Fruit fly (Drosophila melanogaster): ENCODE results near the gene CG14570.

The CG14570 gene

DNA sequence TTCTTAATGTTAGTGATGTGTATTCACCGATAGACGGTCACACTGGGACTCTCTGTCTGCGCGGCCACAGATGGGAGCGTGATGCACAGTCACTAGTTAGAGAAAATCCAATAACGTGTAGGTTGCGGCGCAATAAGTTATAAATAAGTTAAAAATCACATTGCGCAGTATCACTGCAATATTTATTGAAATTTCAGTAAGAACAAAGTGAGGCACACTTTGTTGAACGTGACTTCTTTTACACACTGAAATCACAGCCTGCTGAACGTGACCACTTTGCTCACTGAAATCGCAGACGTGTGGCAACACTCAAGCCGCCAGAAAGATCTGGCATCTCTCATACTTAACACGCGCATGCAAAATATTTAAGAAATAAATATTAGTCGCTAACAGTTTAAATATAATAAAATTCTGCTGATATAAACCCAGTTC, 1.6 kb downstream of the CG14570 start, which contains the start of the genes CG11247 and Polr2H (continued):
- TF ChIP-seq CG17359 (tag; optimal IDR thresholded peaks at IDR 0.05) (peak; percentile 72), Doc3 (GFP tag; IDR thresholded peaks at IDR 0.05; ENCODE audit: partially characterized antibody) (peak; percentile 71), CG32772 (GFP tag; IDR thresholded peaks at IDR 0.05) (peak; percentile 92), CG2202 (tag; optimal IDR thresholded peaks at IDR 0.05) (peak; percentile 53), CG6175 (GFP tag; IDR thresholded peaks at IDR 0.05) (peak; percentile 83), CG13424 (tag; optimal IDR thresholded peaks at IDR 0.05) (peak; percentile 89), CG7987 (GFP tag; optimal IDR thresholded peaks at IDR 0.05) (peak; percentile 55), CG14860 (GFP tag; IDR thresholded peaks at IDR 0.05; ENCODE audit: partially characterized antibody) (peak; percentile 73), HLH4C (GFP tag; IDR thresholded peaks at IDR 0.05; ENCODE audit: partially characterized antibody) (peak; percentile 67), dan (GFP tag; IDR thresholded peaks at IDR 0.05) (peak; percentile 91), CG4424 (GFP tag; optimal IDR thresholded peaks at IDR 0.05) (peak; percentile 92), CG10979 (tag; optimal IDR thresholded peaks at IDR 0.05) (peak; percentile 81), tin (GFP tag; optimal IDR thresholded peaks at IDR 0.05) (peak; percentile 94), Drgx (GFP tag; IDR thresholded peaks at IDR 0.05) (peak; percentile 77), odd (GFP tag; optimal IDR thresholded peaks at IDR 0.05) (peak; percentile 29)

DNA sequence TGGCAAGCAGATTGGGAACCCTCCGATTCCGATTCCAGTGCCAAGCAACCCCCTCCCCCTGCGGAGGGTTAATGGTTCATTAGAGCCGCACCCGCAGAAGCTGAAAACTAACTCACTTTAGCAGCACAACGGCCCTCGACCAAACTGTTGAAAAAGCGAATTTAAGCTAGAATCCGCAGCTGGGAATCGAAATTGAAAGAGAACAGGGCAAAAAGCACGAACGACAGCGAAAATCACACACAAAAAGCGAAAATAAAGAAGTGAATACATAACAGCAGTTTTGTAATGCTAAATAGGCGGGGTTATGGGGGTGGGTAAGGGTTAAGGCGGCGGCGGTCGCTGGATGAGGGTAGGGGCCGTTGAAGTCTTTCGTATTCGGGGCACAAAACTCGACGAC, 2.5 kb downstream of the CG14570 start:
- TF ChIP-seq bbx (GFP tag; IDR thresholded peaks at IDR 0.05; ENCODE audit: partially characterized antibody) = no peak
- TF ChIP-seq Kr (GFP tag; optimal IDR thresholded peaks at IDR 0.05) = peak; percentile 11
- TF ChIP-seq pnt (GFP tag; optimal IDR thresholded peaks at IDR 0.05) = no peak
- no peak for TF ChIP-seq YL-1 (GFP tag; optimal IDR thresholded peaks at IDR 0.05)
- no peak for TF ChIP-seq CG4617 (GFP tag; optimal IDR thresholded peaks at IDR 0.05; ENCODE audit: borderline replicate concordance)
- TF ChIP-seq prd (optimal IDR thresholded peaks at IDR 0.05) = no peak
- TF ChIP-seq prd (GFP tag; IDR thresholded peaks at IDR 0.05) = no peak
- TF ChIP-seq zen (tag; optimal IDR thresholded peaks at IDR 0.05) = no peak
- TF ChIP-seq CG4328 (GFP tag; optimal IDR thresholded peaks at IDR 0.05) = no peak
- no peak for TF ChIP-seq Camta (GFP tag; optimal IDR thresholded peaks at IDR 0.05)
- no peak for TF ChIP-seq vfl (GFP tag; optimal IDR thresholded peaks at IDR 0.05)
- peak; percentile 71 for TF ChIP-seq gcm (GFP tag; optimal IDR thresholded peaks at IDR 0.05)
- no peak for TF ChIP-seq ase (GFP tag; IDR thresholded peaks at IDR 0.05)
- no peak for TF ChIP-seq CG14965 (GFP tag; optimal IDR thresholded peaks at IDR 0.05; ENCODE audit: borderline replicate concordance)
- TF ChIP-seq CG32772 (GFP tag; IDR thresholded peaks at IDR 0.05) = no peak
- TF ChIP-seq twi (tag; optimal IDR thresholded peaks at IDR 0.05) = peak; percentile 89
- TF ChIP-seq Rfx (GFP tag; IDR thresholded peaks at IDR 0.05) = no peak
- TF ChIP-seq CTCF (GFP tag; optimal IDR thresholded peaks at IDR 0.05) = no peak
- no peak for TF ChIP-seq CG6813 (GFP tag; optimal IDR thresholded peaks at IDR 0.05)
- TF ChIP-seq CG6272 (GFP tag; IDR thresholded peaks at IDR 0.05) = no peak
- TF ChIP-seq crol (GFP tag; IDR thresholded peaks at IDR 0.05) = peak; percentile 25; the same call in 1 of the 2 replicates
- TF ChIP-seq CG17568 (GFP tag; optimal IDR thresholded peaks at IDR 0.05) = no peak
- no peak for TF ChIP-seq CG2129 (GFP tag; IDR thresholded peaks at IDR 0.05; ENCODE audit: partially characterized antibody)
- no peak for TF ChIP-seq zen2 (GFP tag; IDR thresholded peaks at IDR 0.05; ENCODE audit: partially characterized antibody)
- peak; percentile 26 for TF ChIP-seq pros (GFP tag; optimal IDR thresholded peaks at IDR 0.05)
- 0 out of 2 replicates have a peak, but pooled peaks have one; percentile 22 for TF ChIP-seq chm (GFP tag; IDR thresholded peaks at IDR 0.05)
- no peak for TF ChIP-seq Mad (GFP tag; optimal IDR thresholded peaks at IDR 0.05)
- no peak for TF ChIP-seq CG7357 (GFP tag; IDR thresholded peaks at IDR 0.05)
- TF ChIP-seq tin (GFP tag; optimal IDR thresholded peaks at IDR 0.05) = no peak
- no peak for TF ChIP-seq CG1647 (GFP tag; optimal IDR thresholded peaks at IDR 0.05)
- no peak for TF ChIP-seq Dbx (GFP tag; IDR thresholded peaks at IDR 0.05)
- no peak for TF ChIP-seq MBD-R2 (GFP tag; IDR thresholded peaks at IDR 0.05)
- peak in 1 of 2 experiments; percentile 9 for TF ChIP-seq Pdp1 (GFP tag; optimal IDR thresholded peaks at IDR 0.05)
- peak; percentile 61; the same call in 1 of the 2 replicates for TF ChIP-seq CG11247 (GFP tag; IDR thresholded peaks at IDR 0.05)
- no peak for TF ChIP-seq CG13296 (GFP tag; optimal IDR thresholded peaks at IDR 0.05)
- TF ChIP-seq wor (GFP tag; IDR thresholded peaks at IDR 0.05) = no peak
- TF ChIP-seq Fer1 (GFP tag; optimal IDR thresholded peaks at IDR 0.05) = no peak
